Worm (Caenorhabditis elegans) whole organism, midembryonic: ENCODE data around the gene srdh-1.

Source experiments
- T22C8.4 ChIP-seq: fragments of 200-800 bp; sonication (Bioruptor generic); IDR thresholded peaks from 2 replicates; pipeline ENCODE4 v1.3.6; 2022; ENCODE audit warnings: missing genetic modification characterization, missing compliant biosample characterization
- cog-1 ChIP-seq: sonication (generic microtip); optimal IDR thresholded peaks from 2 replicates; lab custom pipeline; 2016; ENCODE audit warnings: missing genetic modification characterization, missing compliant biosample characterization
- flt-1 ChIP-seq: fragments of 200-800 bp; sonication (Bioruptor generic); IDR thresholded peaks from 2 replicates; pipeline ENCODE4 v1.3.6; 2022; ENCODE audit warnings: missing genetic modification characterization, missing compliant biosample characterization
- klf-2 ChIP-seq: fragments of 200-800 bp; sonication (Bioruptor generic); conservative IDR thresholded peaks from 2 replicates; pipeline ENCODE4 v1.3.6; 2022; ENCODE audit warnings: missing genetic modification reagents, missing genetic modification characterization, missing compliant biosample characterization
- med-1 ChIP-seq: sonication (generic microtip); optimal IDR thresholded peaks from 2 replicates; lab custom pipeline; 2017; ENCODE audit warnings: missing genetic modification characterization, mild to moderate bottlenecking, missing compliant biosample characterization, antibody characterized with exemption, missing genetic modification reagents; ENCODE audit not compliant: insufficient read depth
- ref-1 ChIP-seq: fragments of 200-800 bp; sonication (Bioruptor generic); conservative IDR thresholded peaks from 2 replicates; pipeline ENCODE4 v1.3.6; 2022; ENCODE audit warnings: missing genetic modification reagents, missing genetic modification characterization, missing compliant biosample characterization
- tab-1 ChIP-seq: fragments of 200-800 bp; sonication (Bioruptor generic); IDR thresholded peaks from 2 replicates; pipeline ENCODE4 v1.3.6; 2022; ENCODE audit warnings: missing genetic modification characterization, missing compliant biosample characterization
- ztf-23 ChIP-seq: fragments of 200-800 bp; sonication (Bioruptor generic); IDR thresholded peaks from 2 replicates; pipeline ENCODE4 v1.3.6; 2022; ENCODE audit warnings: missing genetic modification reagents, missing genetic modification characterization, missing compliant biosample characterization
- ztf-29 ChIP-seq: fragments of 200-800 bp; sonication (Bioruptor generic); IDR thresholded peaks from 2 replicates; pipeline ENCODE4 v1.3.6; 2022; ENCODE audit warnings: missing genetic modification reagents, missing genetic modification characterization, missing compliant biosample characterization

DNA sequence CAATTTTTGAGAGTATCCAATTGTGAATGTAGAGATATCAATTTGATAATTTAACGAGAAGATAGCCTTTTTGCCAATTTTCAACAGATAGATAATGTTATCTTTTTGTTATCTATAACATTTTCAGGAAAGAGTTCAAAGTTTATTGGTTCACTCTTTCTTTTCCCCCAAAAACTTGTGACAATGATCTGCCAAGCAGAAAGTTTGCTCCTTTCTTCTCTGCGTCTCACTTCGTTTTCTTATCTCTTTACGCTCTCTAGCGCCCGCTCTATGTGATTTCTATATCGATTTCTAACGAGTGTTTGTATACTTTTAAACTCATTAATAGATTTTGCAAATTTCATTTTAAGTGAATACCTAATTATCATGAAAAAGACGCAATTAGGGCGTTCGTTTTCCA is 38.0 kb upstream of the srdh-1 start:
- TF ChIP-seq ztf-29 (GFP tag; lab: Robert Waterston, UW) (no peak), cog-1 (tag; lab: Kevin White, UChicago) (no peak), klf-2 (no peak), ref-1 (no peak), T22C8.4 (no peak), flt-1 (GFP tag; lab: Robert Waterston, UW) (no peak), ztf-23 (no peak), tab-1 (GFP tag; lab: Robert Waterston, UW) (no peak), med-1 (GFP tag; lab: Kevin White, UChicago) (no peak)
